Fruit fly (Drosophila melanogaster) whole organism, embryonic: ENCODE data around the gene arx.

Source experiments
- BEAF-32 ChIP-seq: fragments of 200-800 bp; sonication (Bioruptor generic); optimal IDR thresholded peaks from 3 replicates; lab custom pipeline; 2017; ENCODE audit warnings: missing biosample characterization, missing genetic modification characterization, mild to moderate bottlenecking, moderate library complexity, missing genetic modification reagents
- Bgb ChIP-seq: fragments of 200-800 bp; sonication (Bioruptor generic); IDR thresholded peaks from 2 replicates; pipeline ENCODE4 v1.3.6; 2022; ENCODE audit warnings: missing biosample characterization, missing genetic modification characterization; ENCODE audit not compliant: partially characterized antibody
- Blimp-1 ChIP-seq: fragments of 200-800 bp; sonication (Bioruptor generic); optimal IDR thresholded peaks from 3 replicates; lab custom pipeline; 2018; ENCODE audit warnings: missing biosample characterization, missing genetic modification characterization, mild to moderate bottlenecking, moderate library complexity, missing genetic modification reagents
- CG10267 ChIP-seq: fragments of 200-800 bp; sonication (Bioruptor generic); optimal IDR thresholded peaks from 2 replicates; lab custom pipeline; 2018; ENCODE audit warnings: missing biosample characterization, mild to moderate bottlenecking, missing genetic modification characterization, moderate library complexity
- CG11456 ChIP-seq: fragments of 200-800 bp; sonication (Bioruptor generic); IDR thresholded peaks from 3 replicates; pipeline ENCODE4 v1.3.6; 2022; ENCODE audit warnings: missing biosample characterization, missing genetic modification characterization
- CG11695 ChIP-seq: fragments of 200-800 bp; sonication (Bioruptor generic); IDR thresholded peaks from 3 replicates; pipeline ENCODE4 v1.3.6; 2022; ENCODE audit warnings: missing biosample characterization, missing genetic modification characterization
- CG11696 ChIP-seq: fragments of 200-800 bp; sonication (Bioruptor generic); IDR thresholded peaks from 2 replicates; pipeline ENCODE4 v1.3.6; 2022; ENCODE audit warnings: missing biosample characterization, missing genetic modification characterization
- CG11723 ChIP-seq: fragments of 200-800 bp; sonication (Bioruptor generic); optimal IDR thresholded peaks from 2 replicates; lab custom pipeline; 2017; ENCODE audit warnings: missing biosample characterization, mild to moderate bottlenecking, missing genetic modification characterization
- CG12236 ChIP-seq: fragments of 200-800 bp; sonication (Bioruptor generic); optimal IDR thresholded peaks from 2 replicates; lab custom pipeline; 2016; ENCODE audit warnings: missing biosample characterization, missing genetic modification characterization
- CG14710 ChIP-seq: fragments of 200-800 bp; sonication (Bioruptor generic); optimal IDR thresholded peaks from 3 replicates; lab custom pipeline; 2019; ENCODE audit warnings: missing biosample characterization, mild to moderate bottlenecking, missing genetic modification characterization, moderate library complexity
- CG14860 ChIP-seq: fragments of 200-800 bp; sonication (Bioruptor generic); IDR thresholded peaks from 3 replicates; pipeline ENCODE4 v1.3.6; 2022; ENCODE audit warnings: missing biosample characterization, missing genetic modification characterization; ENCODE audit not compliant: partially characterized antibody
- CG1603 ChIP-seq: fragments of 200-800 bp; sonication (Bioruptor generic); optimal IDR thresholded peaks from 2 replicates; lab custom pipeline; 2019; ENCODE audit warnings: missing biosample characterization, mild to moderate bottlenecking, missing genetic modification characterization, moderate library complexity
- CG1647 ChIP-seq: fragments of 200-800 bp; sonication (Bioruptor generic); optimal IDR thresholded peaks from 3 replicates; lab custom pipeline; 2016; ENCODE audit warnings: missing biosample characterization, missing genetic modification characterization
- CG17385 ChIP-seq: fragments of 200-800 bp; sonication (Bioruptor generic); optimal IDR thresholded peaks from 3 replicates; lab custom pipeline; 2018; ENCODE audit warnings: missing biosample characterization, mild to moderate bottlenecking, missing genetic modification characterization
- CG17829 ChIP-seq: fragments of 200-800 bp; optimal IDR thresholded peaks from 2 replicates; lab custom pipeline; 2019; ENCODE audit warnings: missing biosample characterization, mild to moderate bottlenecking, missing genetic modification characterization, moderate library complexity
- CG18011 ChIP-seq: fragments of 200-800 bp; sonication (Bioruptor generic); optimal IDR thresholded peaks from 2 replicates; lab custom pipeline; 2017; ENCODE audit warnings: missing biosample characterization, missing genetic modification characterization, mild to moderate bottlenecking, moderate library complexity, missing genotype
- CG1832 ChIP-seq: fragments of 200-800 bp; sonication (Bioruptor generic); optimal IDR thresholded peaks from 2 replicates; lab custom pipeline; 2017; ENCODE audit warnings: missing biosample characterization, mild to moderate bottlenecking, missing genetic modification characterization, inconsistent platforms
- CG2199 ChIP-seq: fragments of 200-800 bp; sonication (Bioruptor generic); IDR thresholded peaks from 3 replicates; pipeline ENCODE4 v1.3.6; 2022; ENCODE audit warnings: missing biosample characterization, missing genetic modification characterization
- CG3281 ChIP-seq: fragments of 200-800 bp; sonication (Bioruptor generic); optimal IDR thresholded peaks from 3 replicates; lab custom pipeline; 2017; ENCODE audit warnings: missing biosample characterization, mild to moderate bottlenecking, missing genetic modification characterization
- CG3847 ChIP-seq: fragments of 200-800 bp; sonication (Bioruptor generic); IDR thresholded peaks from 2 replicates; pipeline ENCODE4 v1.3.6; 2022; ENCODE audit warnings: missing biosample characterization, missing genetic modification characterization
- CG42726 ChIP-seq: fragments of 200-800 bp; sonication (Bioruptor generic); IDR thresholded peaks from 2 replicates; pipeline ENCODE4 v1.3.6; 2022; ENCODE audit warnings: missing biosample characterization, missing genetic modification characterization; ENCODE audit not compliant: partially characterized antibody
- CG7928 ChIP-seq: fragments of 200-800 bp; sonication (Bioruptor generic); optimal IDR thresholded peaks from 2 replicates; lab custom pipeline; 2017; ENCODE audit warnings: missing biosample characterization, mild to moderate bottlenecking, missing genetic modification characterization
- CoRest ChIP-seq: fragments of 200-800 bp; sonication (Bioruptor generic); optimal IDR thresholded peaks from 3 replicates; lab custom pipeline; 2018; ENCODE audit warnings: missing biosample characterization, mild to moderate bottlenecking, missing genetic modification characterization, moderate library complexity
- Dll ChIP-seq: fragments of 200-800 bp; sonication (Bioruptor generic); IDR thresholded peaks from 4 replicates; pipeline ENCODE4 v1.3.6; 2022; ENCODE audit warnings: missing biosample characterization, missing genetic modification characterization; ENCODE audit not compliant: partially characterized antibody
- Doc3 ChIP-seq: fragments of 200-800 bp; sonication (Bioruptor generic); IDR thresholded peaks from 3 replicates; pipeline ENCODE4 v1.3.6; 2022; ENCODE audit warnings: missing biosample characterization, missing genetic modification characterization; ENCODE audit not compliant: partially characterized antibody
- Dref ChIP-seq: fragments of 200-800 bp; sonication (Bioruptor generic); IDR thresholded peaks from 2 replicates; pipeline ENCODE4 v1.3.6; 2022; ENCODE audit warnings: missing biosample characterization, missing genetic modification characterization
- E2f2 ChIP-seq: fragments of 200-800 bp; sonication (Bioruptor generic); IDR thresholded peaks from 2 replicates; pipeline ENCODE4 v1.3.6; 2022; ENCODE audit warnings: missing biosample characterization, missing genetic modification characterization
- Ets97D ChIP-seq: fragments of 200-800 bp; sonication (Bioruptor generic); optimal IDR thresholded peaks from 3 replicates; lab custom pipeline; 2016; ENCODE audit warnings: missing biosample characterization, missing genetic modification characterization
- HmgD ChIP-seq: fragments of 200-800 bp; sonication (Bioruptor generic); optimal IDR thresholded peaks from 3 replicates; lab custom pipeline; 2016; ENCODE audit warnings: missing biosample characterization, missing genetic modification characterization
- Scr ChIP-seq: fragments of 200-800 bp; sonication (Bioruptor generic); IDR thresholded peaks from 2 replicates; pipeline ENCODE4 v1.3.6; 2022; ENCODE audit warnings: missing biosample characterization, missing genetic modification characterization; ENCODE audit not compliant: partially characterized antibody
- Sry-δ ChIP-seq: fragments of 200-800 bp; sonication (Bioruptor generic); optimal IDR thresholded peaks from 2 replicates; lab custom pipeline; 2016; ENCODE audit warnings: missing biosample characterization, missing genetic modification characterization
- Stat92E ChIP-seq, 3 experiments: fragments of >200 bp in 2 of 3; fragments of 200-800 bp in 1 of 3; sonication (Bioruptor generic) in 1 of 3; optimal IDR thresholded peaks; 2 replicates each; lab custom pipeline; 2017 to 2019; ENCODE audit warnings: missing biosample characterization in 3 of 3, missing genetic modification characterization in 3 of 3, mild to moderate bottlenecking in 1 of 3, moderate library complexity in 1 of 3
- YL-1 ChIP-seq: fragments of 200-800 bp; sonication (Bioruptor generic); optimal IDR thresholded peaks from 3 replicates; lab custom pipeline; 2017; ENCODE audit warnings: missing biosample characterization, mild to moderate bottlenecking, missing genetic modification characterization
- ato ChIP-seq: fragments of 200-800 bp; sonication (Bioruptor generic); IDR thresholded peaks from 2 replicates; pipeline ENCODE4 v1.3.6; 2022; ENCODE audit warnings: missing biosample characterization, missing genetic modification characterization; ENCODE audit not compliant: partially characterized antibody
- chinmo ChIP-seq: fragments of 200-800 bp; sonication (Bioruptor generic); IDR thresholded peaks from 4 replicates; pipeline ENCODE4 v1.3.6; 2022; ENCODE audit warnings: missing biosample characterization, missing genetic modification characterization; ENCODE audit not compliant: partially characterized antibody
- dm ChIP-seq: fragments of 200-800 bp; sonication (Bioruptor generic); optimal IDR thresholded peaks from 3 replicates; lab custom pipeline; 2016; ENCODE audit warnings: missing biosample characterization, missing genetic modification characterization
- dmrt99B ChIP-seq: fragments of 200-800 bp; sonication (Bioruptor generic); optimal IDR thresholded peaks from 2 replicates; lab custom pipeline; 2018; ENCODE audit warnings: missing biosample characterization, mild to moderate bottlenecking, missing genetic modification characterization, moderate library complexity
- fd102C ChIP-seq: fragments of 200-800 bp; sonication (Bioruptor generic); optimal IDR thresholded peaks from 2 replicates; lab custom pipeline; 2018; ENCODE audit warnings: missing biosample characterization, mild to moderate bottlenecking, missing genetic modification characterization, moderate library complexity
- grau ChIP-seq: fragments of 200-800 bp; optimal IDR thresholded peaks from 3 replicates; lab custom pipeline; 2019; ENCODE audit warnings: missing biosample characterization, mild to moderate bottlenecking, missing genetic modification characterization, moderate library complexity
- hb ChIP-seq: fragments of 200-800 bp; sonication (Bioruptor generic); IDR thresholded peaks from 3 replicates; pipeline ENCODE4 v1.3.6; 2022; ENCODE audit warnings: missing biosample characterization, missing genetic modification characterization; ENCODE audit not compliant: partially characterized antibody
- hbn ChIP-seq: fragments of 200-800 bp; sonication (Bioruptor generic); IDR thresholded peaks from 2 replicates; pipeline ENCODE4 v1.3.6; 2022; ENCODE audit warnings: missing biosample characterization, missing genetic modification characterization; ENCODE audit not compliant: partially characterized antibody
- inv ChIP-seq: fragments of 200-800 bp; sonication (Bioruptor generic); IDR thresholded peaks from 2 replicates; pipeline ENCODE4 v1.3.6; 2022; ENCODE audit warnings: missing biosample characterization, missing genetic modification characterization; ENCODE audit not compliant: partially characterized antibody
- knrl ChIP-seq: fragments of 200-800 bp; sonication (Bioruptor generic); IDR thresholded peaks from 3 replicates; pipeline ENCODE4 v1.3.6; 2022; ENCODE audit warnings: missing biosample characterization, missing genetic modification characterization; ENCODE audit not compliant: partially characterized antibody
- psq ChIP-seq: fragments of 200-800 bp; sonication (Bioruptor generic); optimal IDR thresholded peaks from 2 replicates; lab custom pipeline; 2017; ENCODE audit warnings: missing biosample characterization, missing genetic modification characterization
- row ChIP-seq: fragments of 200-800 bp; sonication (Bioruptor generic); IDR thresholded peaks from 3 replicates; pipeline ENCODE4 v1.3.6; 2022; ENCODE audit warnings: missing biosample characterization, missing genetic modification characterization
- sens ChIP-seq: fragments of 200-800 bp; sonication (Bioruptor generic); peaks from one replicate; lab custom pipeline; 2016; ENCODE audit warnings: missing biosample characterization, missing genetic modification characterization
- stc ChIP-seq: fragments of 200-800 bp; sonication (Bioruptor generic); IDR thresholded peaks from 2 replicates; pipeline ENCODE4 v1.3.6; 2022; ENCODE audit warnings: missing biosample characterization, missing genetic modification characterization
- vfl ChIP-seq: fragments of 200-800 bp; sonication (Bioruptor generic); optimal IDR thresholded peaks from 2 replicates; lab custom pipeline; 2016; ENCODE audit warnings: missing biosample characterization, missing genetic modification characterization
- z ChIP-seq: fragments of 200-800 bp; sonication (Bioruptor generic); IDR thresholded peaks from 3 replicates; pipeline ENCODE4 v1.3.6; 2022; ENCODE audit warnings: missing biosample characterization, missing genetic modification characterization

The arx gene

DNA sequence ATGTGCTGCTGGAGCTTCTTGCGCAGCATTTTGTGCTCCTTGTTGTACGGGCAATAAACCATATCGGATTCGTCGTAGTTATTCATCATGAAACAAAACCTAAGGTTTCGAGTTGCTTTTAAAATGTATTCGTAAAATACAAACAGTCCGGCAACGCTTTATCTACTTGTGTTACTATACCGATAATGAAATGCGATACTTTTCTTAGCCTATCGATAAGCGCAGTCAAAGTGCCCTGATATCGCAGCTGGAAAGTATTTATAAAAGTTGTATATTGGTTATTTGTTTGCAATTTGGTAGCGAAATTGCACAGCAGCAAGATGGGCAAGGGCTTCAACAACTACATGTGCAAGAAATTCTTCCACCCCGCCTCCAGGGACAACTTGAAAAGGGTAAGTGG, at the start of gene arx, which contains the start of gene CG6843:
Gene arx (minus strand): TSS at position 144 of the 400 bp plus-strand sequence.
Gene CG6843 (plus strand): TSS at position 184 of the 400 bp plus-strand sequence.
- TF ChIP-seq E2f2 (GFP tag; lab: Robert Waterston, UW) = peak; percentile 70
- no peak for TF ChIP-seq z (GFP tag; lab: Robert Waterston, UW)
- peak; percentile 89 for TF ChIP-seq inv (GFP tag; lab: Robert Waterston, UW)
- peak; percentile 90 for TF ChIP-seq hbn (GFP tag; lab: Robert Waterston, UW)
- TF ChIP-seq CG11456 (GFP tag; lab: Robert Waterston, UW) = no peak
- peak; percentile 9 for TF ChIP-seq CG7928 (GFP tag; lab: Kevin White, UChicago)
- peak; percentile 91 for TF ChIP-seq knrl (GFP tag; lab: Robert Waterston, UW)
- TF ChIP-seq Bgb (GFP tag; lab: Robert Waterston, UW) = peak; percentile 93
- TF ChIP-seq chinmo (GFP tag; lab: Robert Waterston, UW) = peak; percentile 96
- TF ChIP-seq Sry-δ = peak; percentile 83
- TF ChIP-seq dmrt99B (tag; lab: Kevin White, UChicago) = no peak
- TF ChIP-seq Doc3 (GFP tag; lab: Robert Waterston, UW) = peak; percentile 87
- no peak for TF ChIP-seq CG18011
- no peak for TF ChIP-seq CG11695
- no peak for TF ChIP-seq CG12236 (GFP tag; lab: Kevin White, UChicago)
- TF ChIP-seq Scr (GFP tag; lab: Robert Waterston, UW) = peak; percentile 92
- TF ChIP-seq CG3281 = no peak
- no peak for TF ChIP-seq Blimp-1 (GFP tag; lab: Kevin White, UChicago)
- TF ChIP-seq CG42726 (GFP tag; lab: Robert Waterston, UW) = peak; percentile 80; the same call in 1 of the 2 replicates
- peak; percentile 52; the same call in 1 of the 2 replicates for TF ChIP-seq CG3847 (GFP tag; lab: Robert Waterston, UW)
- peak; percentile 3 for TF ChIP-seq grau (tag; lab: Kevin White, UChicago)
- TF ChIP-seq CG11723 (GFP tag; lab: Kevin White, UChicago) = no peak
- TF ChIP-seq ato = peak; percentile 86
- no peak for TF ChIP-seq stc (GFP tag; lab: Robert Waterston, UW)
- peak; percentile 39 for TF ChIP-seq psq (GFP tag; lab: Kevin White, UChicago)
- TF ChIP-seq CG1647 (GFP tag; lab: Kevin White, UChicago) = no peak
- TF ChIP-seq Dll (GFP tag; lab: Robert Waterston, UW) = peak; percentile 92
- TF ChIP-seq CG14710 = peak; percentile 47
- no peak for TF ChIP-seq fd102C (GFP tag; lab: Kevin White, UChicago)
- peak; percentile 70 for TF ChIP-seq sens
- no peak for TF ChIP-seq CG11696
- TF ChIP-seq HmgD (GFP tag; lab: Kevin White, UChicago) = peak; percentile 24
- peak; percentile 17; the same call in 1 of the 3 replicates for TF ChIP-seq row
- peak; percentile 40 for TF ChIP-seq CG10267 (tag; lab: Kevin White, UChicago)
- peak; percentile 73 for TF ChIP-seq CG1603 (tag; lab: Kevin White, UChicago)
- TF ChIP-seq YL-1 (GFP tag; lab: Kevin White, UChicago) = peak; percentile 86
- TF ChIP-seq hb = peak; percentile 79
- TF ChIP-seq vfl (GFP tag; lab: Kevin White, UChicago) = no peak
- peak; percentile 93 for TF ChIP-seq BEAF-32
- TF ChIP-seq Stat92E (GFP tag; optimal IDR thresholded peaks at IDR 0.05; lab: Kevin White, UChicago) = peak in 1 of 3 experiments; percentile 27
- TF ChIP-seq dm = no peak
- no peak for TF ChIP-seq CG17385
- peak; percentile 55 for TF ChIP-seq Ets97D
- peak; percentile 13; the same call in 1 of the 3 replicates for TF ChIP-seq CG2199 (GFP tag; lab: Robert Waterston, UW)
- peak; percentile 14 for TF ChIP-seq CoRest
- TF ChIP-seq CG14860 (GFP tag; lab: Robert Waterston, UW) = peak; percentile 79
- no peak for TF ChIP-seq CG1832 (GFP tag; lab: Kevin White, UChicago)
- TF ChIP-seq CG17829 = peak; percentile 23
- TF ChIP-seq Dref = peak; percentile 86
